Fruit fly (Drosophila melanogaster) whole organism, embryonic: ENCODE results near the gene CG6481.

Source experiments
- Aef1 ChIP-seq: fragments of 200-800 bp; sonication (Bioruptor generic); IDR thresholded peaks from 3 replicates; pipeline ENCODE4 v1.3.6; 2022; ENCODE audit warnings: missing biosample characterization, missing genetic modification characterization
- Bteb2 ChIP-seq: fragments of 200-800 bp; sonication (Bioruptor generic); optimal IDR thresholded peaks from 2 replicates; lab custom pipeline; 2016; ENCODE audit warnings: missing biosample characterization, missing genetic modification characterization
- CG10209 ChIP-seq: fragments of 200-800 bp; sonication (Bioruptor generic); optimal IDR thresholded peaks from 3 replicates; lab custom pipeline; 2017; ENCODE audit warnings: missing biosample characterization, mild to moderate bottlenecking, missing genetic modification characterization, missing genetic modification reagents
- CG10654 ChIP-seq: fragments of 200-800 bp; sonication (Bioruptor generic); optimal IDR thresholded peaks from 2 replicates; lab custom pipeline; 2016; ENCODE audit warnings: missing biosample characterization, missing genetic modification characterization
- CG15601 ChIP-seq: fragments of 200-800 bp; sonication (Bioruptor generic); optimal IDR thresholded peaks from 3 replicates; lab custom pipeline; 2019; ENCODE audit warnings: missing biosample characterization, mild to moderate bottlenecking, missing genetic modification characterization, moderate library complexity
- CG15696 ChIP-seq: fragments of 200-800 bp; sonication (Bioruptor generic); optimal IDR thresholded peaks from 2 replicates; lab custom pipeline; 2019; ENCODE audit warnings: missing biosample characterization, mild to moderate bottlenecking, missing genetic modification characterization, moderate library complexity
- CG1602 ChIP-seq: fragments of 200-800 bp; sonication (Bioruptor generic); optimal IDR thresholded peaks from 3 replicates; lab custom pipeline; 2016; ENCODE audit warnings: missing biosample characterization, missing genetic modification characterization
- CG1603 ChIP-seq: fragments of 200-800 bp; sonication (Bioruptor generic); optimal IDR thresholded peaks from 2 replicates; lab custom pipeline; 2019; ENCODE audit warnings: missing biosample characterization, mild to moderate bottlenecking, missing genetic modification characterization, moderate library complexity
- CG1832 ChIP-seq: fragments of 200-800 bp; sonication (Bioruptor generic); optimal IDR thresholded peaks from 2 replicates; lab custom pipeline; 2017; ENCODE audit warnings: missing biosample characterization, mild to moderate bottlenecking, missing genetic modification characterization, inconsistent platforms
- CG2712 ChIP-seq: fragments of 200-800 bp; optimal IDR thresholded peaks from 3 replicates; lab custom pipeline; 2019; ENCODE audit warnings: missing biosample characterization, mild to moderate bottlenecking, missing genetic modification characterization, moderate library complexity
- CG31224 ChIP-seq: fragments of 200-800 bp; sonication (Bioruptor generic); IDR thresholded peaks from 2 replicates; pipeline ENCODE4 v1.3.6; 2022; ENCODE audit warnings: missing biosample characterization, missing genetic modification characterization
- CG33557 ChIP-seq: fragments of 200-800 bp; sonication (Bioruptor generic); optimal IDR thresholded peaks from 2 replicates; lab custom pipeline; 2019; ENCODE audit warnings: missing biosample characterization, mild to moderate bottlenecking, missing genetic modification characterization, moderate library complexity
- CG34376 ChIP-seq: fragments of 200-800 bp; sonication (Bioruptor generic); optimal IDR thresholded peaks from 2 replicates; lab custom pipeline; 2018; ENCODE audit warnings: missing biosample characterization, mild to moderate bottlenecking, missing genetic modification characterization
- CG4282 ChIP-seq: fragments of 200-800 bp; sonication (Bioruptor generic); optimal IDR thresholded peaks from 2 replicates; lab custom pipeline; 2016; ENCODE audit warnings: missing biosample characterization, missing genetic modification characterization
- CG4424 ChIP-seq: fragments of 200-800 bp; sonication (Bioruptor generic); optimal IDR thresholded peaks from 3 replicates; lab custom pipeline; 2016; ENCODE audit warnings: missing biosample characterization, missing genetic modification characterization
- CG4617 ChIP-seq: fragments of 200-800 bp; sonication (Bioruptor generic); optimal IDR thresholded peaks from 3 replicates; lab custom pipeline; 2016; ENCODE audit warnings: missing biosample characterization, missing genetic modification characterization, borderline replicate concordance
- CG5245 ChIP-seq: fragments of 200-800 bp; sonication (Bioruptor generic); optimal IDR thresholded peaks from 3 replicates; lab custom pipeline; 2016; ENCODE audit warnings: missing biosample characterization, missing genetic modification characterization
- CG6813 ChIP-seq: fragments of 200-800 bp; sonication (Bioruptor generic); optimal IDR thresholded peaks from 2 replicates; lab custom pipeline; 2017; ENCODE audit warnings: missing biosample characterization, missing genetic modification characterization, mild to moderate bottlenecking, moderate library complexity, missing genetic modification reagents
- CG8478 ChIP-seq: fragments of >200 bp; optimal IDR thresholded peaks from 2 replicates; lab custom pipeline; 2018
- CG8765 ChIP-seq: fragments of 200-800 bp; sonication (Bioruptor generic); IDR thresholded peaks from 2 replicates; pipeline ENCODE4 v1.3.6; 2022; ENCODE audit warnings: missing biosample characterization, missing genetic modification characterization
- CG9215 ChIP-seq: fragments of 200-800 bp; sonication (Bioruptor generic); IDR thresholded peaks from 2 replicates; pipeline ENCODE4 v1.3.6; 2022; ENCODE audit warnings: missing biosample characterization, missing genetic modification characterization
- CG9797 ChIP-seq: fragments of 200-800 bp; sonication (Bioruptor generic); optimal IDR thresholded peaks from 3 replicates; lab custom pipeline; 2018; ENCODE audit warnings: missing biosample characterization, mild to moderate bottlenecking, missing genetic modification characterization
- CkIIα-i1 ChIP-seq: fragments of 200-800 bp; sonication (Bioruptor generic); IDR thresholded peaks from 2 replicates; pipeline ENCODE4 v1.3.6; 2022; ENCODE audit warnings: missing biosample characterization, missing genetic modification characterization
- Doc3 ChIP-seq: fragments of 200-800 bp; sonication (Bioruptor generic); IDR thresholded peaks from 3 replicates; pipeline ENCODE4 v1.3.6; 2022; ENCODE audit warnings: missing biosample characterization, missing genetic modification characterization; ENCODE audit not compliant: partially characterized antibody
- Ets97D ChIP-seq: fragments of 200-800 bp; sonication (Bioruptor generic); optimal IDR thresholded peaks from 3 replicates; lab custom pipeline; 2016; ENCODE audit warnings: missing biosample characterization, missing genetic modification characterization
- HLHmδ ChIP-seq: fragments of 200-800 bp; sonication (Bioruptor generic); optimal IDR thresholded peaks from 2 replicates; lab custom pipeline; 2018; ENCODE audit warnings: missing biosample characterization, mild to moderate bottlenecking, missing genetic modification characterization, moderate library complexity
- Hey ChIP-seq: fragments of 200-800 bp; sonication (Bioruptor generic); optimal IDR thresholded peaks from 3 replicates; lab custom pipeline; 2018; ENCODE audit warnings: missing biosample characterization, mild to moderate bottlenecking, missing genetic modification characterization
- Jarid2 ChIP-seq: fragments of 200-800 bp; sonication (Bioruptor generic); optimal IDR thresholded peaks from 3 replicates; lab custom pipeline; 2017; ENCODE audit warnings: mild to moderate bottlenecking, missing biosample characterization, missing genetic modification reagents, missing genetic modification characterization
- Lim3 ChIP-seq: fragments of 200-800 bp; sonication (Bioruptor generic); IDR thresholded peaks from 2 replicates; pipeline ENCODE4 v1.3.6; 2022; ENCODE audit warnings: missing biosample characterization, missing genetic modification characterization
- Max ChIP-seq: fragments of 200-800 bp; sonication (Bioruptor generic); optimal IDR thresholded peaks from 2 replicates; lab custom pipeline; 2016; ENCODE audit warnings: missing biosample characterization, mild to moderate bottlenecking, missing genetic modification characterization
- Med ChIP-seq: fragments of 200-800 bp; sonication (Bioruptor generic); peaks from one replicate; lab custom pipeline; 2016; ENCODE audit warnings: missing biosample characterization, missing genetic modification characterization, mild to moderate bottlenecking, inconsistent platforms, moderate library complexity
- Mrtf ChIP-seq: fragments of 200-800 bp; sonication (Bioruptor generic); IDR thresholded peaks from 3 replicates; pipeline ENCODE4 v1.3.6; 2022; ENCODE audit warnings: missing biosample characterization, missing genetic modification characterization
- PHDP ChIP-seq: fragments of 200-800 bp; sonication (Bioruptor generic); optimal IDR thresholded peaks from 3 replicates; lab custom pipeline; 2018; ENCODE audit warnings: missing biosample characterization, mild to moderate bottlenecking, missing genetic modification characterization, moderate library complexity
- Ravus ChIP-seq: fragments of 200-800 bp; sonication (Bioruptor generic); IDR thresholded peaks from 2 replicates; pipeline ENCODE4 v1.3.6; 2022; ENCODE audit warnings: missing biosample characterization, missing genetic modification characterization
- Six4 ChIP-seq: fragments of 200-800 bp; sonication (Bioruptor generic); optimal IDR thresholded peaks from 2 replicates; lab custom pipeline; 2016; ENCODE audit warnings: missing biosample characterization, missing genetic modification characterization
- Xbp1 ChIP-seq: fragments of 200-800 bp; sonication (Bioruptor generic); optimal IDR thresholded peaks from 3 replicates; lab custom pipeline; 2016; ENCODE audit warnings: missing biosample characterization, mild to moderate bottlenecking, missing genetic modification characterization
- ara ChIP-seq: fragments of 200-800 bp; sonication (Bioruptor generic); IDR thresholded peaks from 2 replicates; pipeline ENCODE4 v1.3.6; 2022; ENCODE audit warnings: missing biosample characterization, missing genetic modification characterization
- bab2 ChIP-seq: fragments of 200-800 bp; sonication (Bioruptor generic); optimal IDR thresholded peaks from 2 replicates; lab custom pipeline; 2016; ENCODE audit warnings: missing biosample characterization, missing genetic modification characterization
- chinmo ChIP-seq: fragments of 200-800 bp; sonication (Bioruptor generic); IDR thresholded peaks from 4 replicates; pipeline ENCODE4 v1.3.6; 2022; ENCODE audit warnings: missing biosample characterization, missing genetic modification characterization; ENCODE audit not compliant: partially characterized antibody
- ems ChIP-seq: fragments of 200-800 bp; sonication (Bioruptor generic); optimal IDR thresholded peaks from 3 replicates; lab custom pipeline; 2016; ENCODE audit warnings: missing biosample characterization, missing genetic modification characterization
- gcm ChIP-seq: fragments of 200-800 bp; sonication (Bioruptor generic); optimal IDR thresholded peaks from 2 replicates; lab custom pipeline; 2019; ENCODE audit warnings: missing biosample characterization, mild to moderate bottlenecking, missing genetic modification characterization, moderate library complexity
- grau ChIP-seq: fragments of 200-800 bp; optimal IDR thresholded peaks from 3 replicates; lab custom pipeline; 2019; ENCODE audit warnings: missing biosample characterization, mild to moderate bottlenecking, missing genetic modification characterization, moderate library complexity
- insv ChIP-seq, 2 experiments: fragments of 200-800 bp; sonication (Bioruptor generic); optimal IDR thresholded peaks; 3 replicates each; lab custom pipeline; 2016 to 2018; ENCODE audit warnings: missing biosample characterization in 2 of 2, missing genetic modification characterization in 2 of 2
- lab ChIP-seq: fragments of 200-800 bp; sonication (Bioruptor generic); optimal IDR thresholded peaks from 3 replicates; lab custom pipeline; 2017; ENCODE audit warnings: missing biosample characterization, missing genetic modification characterization, mild to moderate bottlenecking, moderate library complexity, missing genetic modification reagents
- pan ChIP-seq, 4 experiments: fragments of >200 bp in 3 of 4; fragments of 200-800 bp in 1 of 4; sonication (Bioruptor generic) in 1 of 4; optimal IDR thresholded peaks in 3 of 4; IDR thresholded peaks in 1 of 4; 2 replicates each; pipeline versions ENCODE4 v1.3.6 to Lab custom; 2017 to 2022; ENCODE audit warnings: missing biosample characterization in 2 of 4, missing genetic modification characterization in 2 of 4, mixed read lengths in 1 of 4
- psq ChIP-seq: fragments of 200-800 bp; sonication (Bioruptor generic); optimal IDR thresholded peaks from 2 replicates; lab custom pipeline; 2017; ENCODE audit warnings: missing biosample characterization, missing genetic modification characterization
- so ChIP-seq: fragments of 200-800 bp; sonication (Bioruptor generic); IDR thresholded peaks from 3 replicates; pipeline ENCODE4 v1.3.6; 2022; ENCODE audit warnings: missing biosample characterization, missing genetic modification characterization
- tna ChIP-seq: fragments of 200-800 bp; sonication (Bioruptor generic); IDR thresholded peaks from 2 replicates; pipeline ENCODE4 v1.3.6; 2022; ENCODE audit warnings: missing biosample characterization, missing genetic modification characterization; ENCODE audit not compliant: partially characterized antibody
- toy ChIP-seq: fragments of 200-800 bp; sonication (Bioruptor generic); IDR thresholded peaks from 2 replicates; pipeline ENCODE4 v1.3.6; 2022; ENCODE audit warnings: missing biosample characterization, missing genetic modification characterization
- zfh1 ChIP-seq: fragments of 200-800 bp; sonication (Bioruptor generic); IDR thresholded peaks from 3 replicates; pipeline ENCODE4 v1.3.6; 2022; ENCODE audit warnings: missing biosample characterization, missing genetic modification characterization

CG6481 gene

dm6 chrX:18546785-18547184 is 24.5 kb upstream of the CG6481 start (continued):
- TF ChIP-seq Xbp1 (GFP tag; lab: Kevin White, UChicago) (peak; percentile 81), so (GFP tag; lab: Robert Waterston, UW) (peak; percentile 67), CG10209 (GFP tag; lab: Kevin White, UChicago) (peak; percentile 53), Ets97D (GFP tag; lab: Kevin White, UChicago) (no peak), CG1603 (tag; lab: Kevin White, UChicago) (peak; percentile 85), insv (GFP tag; optimal IDR thresholded peaks at IDR 0.05; lab: Kevin White, UChicago) (no peak), CG2712 (tag; lab: Kevin White, UChicago) (peak; percentile 78), CG10654 (GFP tag; lab: Kevin White, UChicago) (peak; percentile 58), CG6813 (GFP tag; lab: Kevin White, UChicago) (peak; percentile 57), lab (GFP tag; lab: Kevin White, UChicago) (peak; percentile 86), psq (GFP tag; lab: Kevin White, UChicago) (no peak), CG33557 (GFP tag; lab: Kevin White, UChicago) (no peak), CG5245 (peak; percentile 56), Mrtf (GFP tag; lab: Robert Waterston, UW) (peak; percentile 75; the same call in 2 of the 3 replicates), CG34376 (no peak), Med (GFP tag; lab: Kevin White, UChicago) (peak; percentile 97), bab2 (GFP tag; lab: Kevin White, UChicago) (peak; percentile 75), CG8765 (GFP tag; lab: Robert Waterston, UW) (peak; percentile 54; the same call in 1 of the 2 replicates), CG4282 (peak; percentile 15), Aef1 (GFP tag; lab: Robert Waterston, UW) (peak; percentile 91), Bteb2 (GFP tag; lab: Kevin White, UChicago) (peak; percentile 72), HLHmδ (no peak), CkIIα-i1 (GFP tag; lab: Robert Waterston, UW) (0 out of 2 replicates have a peak, but pooled peaks have one; percentile 24), zfh1 (GFP tag; lab: Robert Waterston, UW) (peak; percentile 82), chinmo (GFP tag; lab: Robert Waterston, UW) (no peak), gcm (peak; percentile 47), ara (GFP tag; lab: Robert Waterston, UW) (peak; percentile 83), Ravus (GFP tag; lab: Robert Waterston, UW) (peak; percentile 69), Jarid2 (GFP tag; lab: Kevin White, UChicago) (no peak), CG9215 (GFP tag; lab: Robert Waterston, UW) (peak; percentile 79), Hey (tag; lab: Kevin White, UChicago) (no peak), PHDP (tag; lab: Kevin White, UChicago) (peak; percentile 82), Max (GFP tag; lab: Kevin White, UChicago) (peak; percentile 48), Six4 (GFP tag; lab: Kevin White, UChicago) (peak; percentile 32), toy (GFP tag; lab: Robert Waterston, UW) (0 out of 2 replicates have a peak, but pooled peaks have one; percentile 40), CG1602 (GFP tag; lab: Kevin White, UChicago) (peak; percentile 63), Doc3 (GFP tag; lab: Robert Waterston, UW) (no peak), pan (optimal IDR thresholded peaks at IDR 0.05; lab: Kevin White, UChicago) (no peak), pan (GFP tag; optimal IDR thresholded peaks at IDR 0.05 in 1 of 2, IDR thresholded peaks at IDR 0.05 in 1 of 2) (peak in 1 of 2 experiments; percentile 92), CG1832 (GFP tag; lab: Kevin White, UChicago) (no peak), ems (peak; percentile 70), CG4617 (GFP tag; lab: Kevin White, UChicago) (no peak), CG4424 (GFP tag; lab: Kevin White, UChicago) (peak; percentile 62), CG15601 (peak; percentile 33), CG15696 (peak; percentile 60), Lim3 (GFP tag; lab: Robert Waterston, UW) (0 out of 2 replicates have a peak, but pooled peaks have one; percentile 18), CG9797 (GFP tag; lab: Kevin White, UChicago) (no peak), grau (peak; percentile 85), CG31224 (GFP tag; lab: Robert Waterston, UW) (peak; percentile 79), tna (no peak), CG8478 (no peak)
